Worm (Caenorhabditis elegans) whole organism, mixed stage, embryonic: ENCODE data around the gene K01F9.2.

Experiments
- ceh-39 ChIP-seq: fragments of 150-350 bp; optimal IDR thresholded peaks from 2 replicates; lab custom pipeline; 2014; ENCODE audit warnings: missing biosample characterization, missing genetic modification characterization
- ceh-43 ChIP-seq: fragments of 200-800 bp; sonication (Bioruptor generic); optimal IDR thresholded peaks from 2 replicates; lab custom pipeline; 2018; ENCODE audit warnings: mild to moderate bottlenecking, missing genetic modification characterization, moderate library complexity, missing compliant biosample characterization
- cnd-1 ChIP-seq: fragments of 200-800 bp; sonication (Bioruptor generic); optimal IDR thresholded peaks from 2 replicates; lab custom pipeline; 2018; ENCODE audit warnings: mild to moderate bottlenecking, missing genetic modification characterization, missing compliant biosample characterization
- elt-3 ChIP-seq: fragments of 150-350 bp; optimal IDR thresholded peaks from 2 replicates; lab custom pipeline; 2014; ENCODE audit warnings: missing biosample characterization, missing genetic modification characterization
- flh-1 ChIP-seq: fragments of 200-800 bp; sonication (Bioruptor generic); optimal IDR thresholded peaks from 2 replicates; lab custom pipeline; 2018; ENCODE audit warnings: mild to moderate bottlenecking, missing genetic modification characterization, moderate library complexity, missing compliant biosample characterization
- snpc-4 ChIP-seq: fragments of 150-350 bp; optimal IDR thresholded peaks from 2 replicates; lab custom pipeline; 2014; ENCODE audit warnings: missing biosample characterization, missing genetic modification characterization

- TF ChIP-seq ceh-43 (GFP tag; lab: Kevin White, UChicago) (no peak), ceh-39 (no peak), elt-3 (no peak), cnd-1 (tag; lab: Kevin White, UChicago) (peak; percentile 15), flh-1 (no peak), snpc-4 (tag; lab: Kevin White, UChicago) (no peak)
Observed at ce11 chrIII:8847722-8848121, 29.2 kb downstream of the K01F9.2 start.
